Worm (Caenorhabditis elegans) whole organism, young adult: ENCODE measurements around the gene sms-2.

Experiments
- F33H1.4 ChIP-seq: fragments of 200-800 bp; sonication (Bioruptor generic); IDR thresholded peaks from 2 replicates; pipeline ENCODE4 v1.3.6; 2022; ENCODE audit warnings: missing genetic modification reagents, missing genetic modification characterization, missing compliant biosample characterization
- attf-3 ChIP-seq: fragments of 200-800 bp; sonication (Bioruptor generic); conservative IDR thresholded peaks from 2 replicates; pipeline ENCODE4 v1.3.6; 2022; ENCODE audit warnings: missing genetic modification reagents, missing genetic modification characterization, missing compliant biosample characterization
- ceh-40 ChIP-seq: fragments of 200-800 bp; sonication (Bioruptor generic); IDR thresholded peaks from 2 replicates; pipeline ENCODE4 v1.3.6; 2022; ENCODE audit warnings: missing genetic modification characterization, missing compliant biosample characterization
- hlh-12 ChIP-seq: sonication (generic microtip); optimal IDR thresholded peaks from 2 replicates; lab custom pipeline; 2016; ENCODE audit warnings: missing genetic modification characterization, missing compliant biosample characterization
- lin-35 ChIP-seq, 3 experiments: fragments of 150-350 bp in 2 of 3; sonication (generic microtip) in 1 of 3; optimal IDR thresholded peaks; 2 replicates each; lab custom pipeline; 2014 to 2018; ENCODE audit warnings: missing biosample characterization in 3 of 3, missing genetic modification characterization in 3 of 3, missing genetic modification reagents in 3 of 3
- lin-54 ChIP-seq: fragments of 200-800 bp; sonication (Bioruptor generic); optimal IDR thresholded peaks from 2 replicates; lab custom pipeline; 2018; ENCODE audit warnings: mild to moderate bottlenecking, missing genetic modification characterization, missing compliant biosample characterization
- mxl-1 ChIP-seq: sonication (generic microtip); optimal IDR thresholded peaks from 2 replicates; lab custom pipeline; 2016; ENCODE audit warnings: missing genetic modification characterization, missing compliant biosample characterization
- nhr-179 ChIP-seq: sonication (generic microtip); optimal IDR thresholded peaks from 2 replicates; lab custom pipeline; 2016; ENCODE audit warnings: mild to moderate bottlenecking, missing genetic modification characterization, missing compliant biosample characterization
- tlf-1 ChIP-seq: fragments of 200-800 bp; sonication (Bioruptor generic); optimal IDR thresholded peaks from 2 replicates; lab custom pipeline; 2018; ENCODE audit warnings: mild to moderate bottlenecking, missing genetic modification characterization, missing compliant biosample characterization
- unc-62 ChIP-seq: fragments of 150-350 bp; optimal IDR thresholded peaks from 2 replicates; lab custom pipeline; 2014; ENCODE audit warnings: missing biosample characterization, missing genetic modification reagents, missing genetic modification characterization
- ztf-6 ChIP-seq: fragments of 200-800 bp; sonication (Bioruptor generic); IDR thresholded peaks from 2 replicates; pipeline ENCODE4 v1.3.6; 2022; ENCODE audit warnings: missing genetic modification reagents, missing genetic modification characterization, missing compliant biosample characterization

DNA sequence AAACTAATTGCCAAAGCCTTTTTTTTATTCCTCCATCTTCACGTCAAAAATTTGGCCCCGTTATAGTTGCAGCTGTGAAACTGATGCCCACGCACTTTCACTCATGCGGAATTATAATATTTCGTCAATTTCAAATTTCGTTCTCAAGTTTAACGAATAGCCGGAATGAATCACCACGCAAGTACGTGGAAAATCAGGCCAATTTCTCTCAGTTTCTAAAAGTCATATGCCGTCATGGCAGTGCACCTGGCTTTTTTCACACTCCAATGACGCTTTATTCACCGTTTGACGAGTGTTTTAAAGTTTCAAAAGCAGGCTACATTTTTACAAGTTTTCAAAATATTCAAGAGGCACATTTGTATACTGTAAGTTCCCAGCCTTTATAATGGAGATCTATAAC lies 798 bp downstream of the sms-2 start:
- TF ChIP-seq ceh-40 (GFP tag; lab: Robert Waterston, UW) (no peak), lin-54 (GFP tag; lab: Kevin White, UChicago) (no peak), F33H1.4 (no peak), lin-35 (GFP tag; optimal IDR thresholded peaks at IDR 0.05; lab: Kevin White, UChicago) (no peak), attf-3 (GFP tag; lab: Robert Waterston, UW) (no peak), mxl-1 (tag; lab: Kevin White, UChicago) (no peak), nhr-179 (tag; lab: Kevin White, UChicago) (no peak), tlf-1 (no peak), hlh-12 (tag; lab: Kevin White, UChicago) (no peak), ztf-6 (GFP tag; lab: Robert Waterston, UW) (no peak), unc-62 (no peak)
